Worm (Caenorhabditis elegans) whole organism, L3 larva: ENCODE results near the gene pals-19.
A peak's percentile ranks its signal among the peaks of the same experiment; 100 is the strongest.

Source experiments
- egl-5 ChIP-seq: fragments of 150-350 bp; optimal IDR thresholded peaks from 2 replicates; lab custom pipeline; 2017; ENCODE audit warnings: missing biosample characterization, missing genetic modification reagents, missing genetic modification characterization, inconsistent platforms
- elt-2 ChIP-seq: sonication (generic microtip); optimal IDR thresholded peaks from 2 replicates; lab custom pipeline; 2016; ENCODE audit warnings: missing genetic modification reagents, mild to moderate bottlenecking, missing genetic modification characterization, missing compliant biosample characterization
- snpc-4 ChIP-seq: fragments of 150-350 bp; optimal IDR thresholded peaks from 2 replicates; lab custom pipeline; 2014; ENCODE audit warnings: missing biosample characterization, missing genetic modification characterization
- tbx-2 ChIP-seq: sonication (generic microtip); optimal IDR thresholded peaks from 2 replicates; lab custom pipeline; 2016; ENCODE audit warnings: mild to moderate bottlenecking, missing genetic modification characterization, missing compliant biosample characterization

DNA sequence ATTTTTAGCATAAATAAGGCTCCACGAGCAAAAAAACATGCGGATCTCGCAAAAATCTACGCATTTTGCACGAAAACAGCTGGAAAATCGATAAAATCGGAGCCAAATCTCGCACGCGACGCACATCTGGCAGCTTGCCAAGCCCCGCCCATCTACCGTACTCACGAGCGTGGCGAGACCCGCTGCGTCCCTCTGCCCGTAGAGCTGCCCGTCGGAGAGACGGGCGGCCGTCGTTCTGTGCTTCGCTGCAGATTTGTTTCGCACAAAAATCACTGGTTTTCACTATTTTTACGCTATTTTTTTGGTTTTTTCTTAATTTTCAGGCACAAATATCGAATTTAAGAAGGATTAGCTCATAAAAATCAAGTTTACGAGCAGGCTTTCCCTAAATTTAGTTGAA, 17.0 kb downstream of the pals-19 start:
- TF ChIP-seq elt-2 (tag; lab: Kevin White, UChicago) (peak; percentile 81), snpc-4 (tag; lab: Kevin White, UChicago) (peak; percentile 86), tbx-2 (peak; percentile 55), egl-5 (tag; lab: Kevin White, UChicago) (peak; percentile 71)
